Worm (Caenorhabditis elegans) whole organism, L4 larva: ENCODE measurements around the gene F53F8.7.

Experiments
- F10B5.3 ChIP-seq: sonication (generic microtip); optimal IDR thresholded peaks from 2 replicates; lab custom pipeline; 2016; ENCODE audit warnings: mild to moderate bottlenecking, missing genetic modification characterization, missing compliant biosample characterization
- Y105C5A.15 ChIP-seq: fragments of 200-800 bp; sonication (Bioruptor generic); IDR thresholded peaks from 2 replicates; pipeline ENCODE4 v1.3.6; 2022; ENCODE audit warnings: missing genetic modification characterization, missing compliant biosample characterization
- Y5F2A.4 ChIP-seq: fragments of 200-800 bp; sonication (Bioruptor generic); optimal IDR thresholded peaks from 2 replicates; lab custom pipeline; 2018; ENCODE audit warnings: mild to moderate bottlenecking, missing genetic modification characterization, missing compliant biosample characterization
- Y75B8A.6 ChIP-seq: fragments of 200-800 bp; sonication (Bioruptor generic); IDR thresholded peaks from 2 replicates; pipeline ENCODE4 v1.3.6; 2022; ENCODE audit warnings: missing genetic modification reagents, missing genetic modification characterization, missing compliant biosample characterization
- ZK337.2 ChIP-seq: fragments of 200-800 bp; sonication (Bioruptor generic); IDR thresholded peaks from 2 replicates; pipeline ENCODE4 v1.3.6; 2022; ENCODE audit warnings: missing genetic modification reagents, missing genetic modification characterization, missing compliant biosample characterization
- ama-1 ChIP-seq: fragments of 150-350 bp; optimal IDR thresholded peaks from 2 replicates; lab custom pipeline; 2014; ENCODE audit warnings: inconsistent platforms, mixed read lengths
- attf-4 ChIP-seq: sonication (generic microtip); optimal IDR thresholded peaks from 3 replicates; lab custom pipeline; 2017; ENCODE audit warnings: missing biosample characterization, missing genetic modification characterization
- ceh-20 ChIP-seq: fragments of 200-800 bp; sonication (Bioruptor generic); IDR thresholded peaks from 2 replicates; pipeline ENCODE4 v1.3.6; 2022; ENCODE audit warnings: missing genetic modification reagents, missing genetic modification characterization, missing compliant biosample characterization
- ceh-28 ChIP-seq: fragments of 150-350 bp; optimal IDR thresholded peaks from 2 replicates; lab custom pipeline; 2014; ENCODE audit warnings: missing biosample characterization, missing genetic modification reagents, missing genetic modification characterization
- ceh-62 ChIP-seq: sonication (generic microtip); optimal IDR thresholded peaks from 2 replicates; lab custom pipeline; 2017; ENCODE audit warnings: missing biosample characterization, missing genetic modification characterization
- ces-1 ChIP-seq: fragments of 150-350 bp; sonication (generic microtip); optimal IDR thresholded peaks from 4 replicates; lab custom pipeline; 2014; ENCODE audit warnings: missing biosample characterization, missing genetic modification reagents, missing genetic modification characterization
- ctbp-1 ChIP-seq: fragments of 200-800 bp; sonication (Bioruptor generic); IDR thresholded peaks from 2 replicates; pipeline ENCODE4 v1.3.6; 2022; ENCODE audit warnings: missing genetic modification reagents, missing genetic modification characterization, missing compliant biosample characterization
- daf-16 ChIP-seq, 3 experiments: sonication (generic microtip); optimal IDR thresholded peaks; 2 replicates each; lab custom pipeline; 2016 to 2017; ENCODE audit warnings: missing genetic modification characterization in 3 of 3, missing genetic modification reagents in 3 of 3, mild to moderate bottlenecking in 2 of 3, missing compliant biosample characterization in 2 of 3, missing biosample characterization in 1 of 3, moderate library complexity in 1 of 3
- dmd-6 ChIP-seq: fragments of 200-800 bp; sonication (Bioruptor generic); IDR thresholded peaks from 2 replicates; pipeline ENCODE4 v1.3.6; 2022; ENCODE audit warnings: missing genetic modification reagents, missing genetic modification characterization, missing compliant biosample characterization
- dpl-1 ChIP-seq: fragments of 150-350 bp; optimal IDR thresholded peaks from 2 replicates; lab custom pipeline; 2014; ENCODE audit warnings: missing biosample characterization, missing genetic modification reagents, missing genetic modification characterization
- fkh-10 ChIP-seq: fragments of 150-350 bp; optimal IDR thresholded peaks from 2 replicates; lab custom pipeline; 2014; ENCODE audit warnings: missing biosample characterization, missing genetic modification reagents, missing genetic modification characterization
- hif-1 ChIP-seq, 2 experiments: sonication (generic microtip); optimal IDR thresholded peaks; 2 replicates each; lab custom pipeline; 2016 to 2017; ENCODE audit warnings: missing compliant biosample characterization in 2 of 2, missing genetic modification characterization in 2 of 2, missing genetic modification reagents in 2 of 2, missing genotype in 2 of 2, mild to moderate bottlenecking in 1 of 2
- jun-1 ChIP-seq: fragments of 150-350 bp; optimal IDR thresholded peaks from 2 replicates; lab custom pipeline; 2014; ENCODE audit warnings: missing biosample characterization, missing genetic modification reagents, missing genetic modification characterization
- lin-1 ChIP-seq: fragments of 200-800 bp; sonication (Bioruptor generic); IDR thresholded peaks from 2 replicates; pipeline ENCODE4 v1.3.6; 2022; ENCODE audit warnings: missing genetic modification reagents, missing genetic modification characterization, missing compliant biosample characterization
- lin-29 ChIP-seq: fragments of 200-800 bp; sonication (Bioruptor generic); IDR thresholded peaks from 2 replicates; pipeline ENCODE4 v1.3.6; 2022; ENCODE audit warnings: missing genetic modification reagents, missing genetic modification characterization, missing compliant biosample characterization
- madf-5 ChIP-seq, 2 experiments: fragments of 200-800 bp; sonication (Bioruptor generic); IDR thresholded peaks; 2 replicates each; pipeline ENCODE4 v1.3.6; 2022; ENCODE audit warnings: missing compliant biosample characterization in 2 of 2, missing genetic modification characterization in 2 of 2
- mdl-1 ChIP-seq, 2 experiments: fragments of 150-350 bp in 1 of 2; sonication (generic microtip) in 1 of 2; optimal IDR thresholded peaks; 2 replicates each; lab custom pipeline; 2014 to 2017; ENCODE audit warnings: missing biosample characterization in 2 of 2, missing genetic modification characterization in 2 of 2
- mep-1 ChIP-seq: fragments of 150-350 bp; sonication (generic microtip); optimal IDR thresholded peaks from 3 replicates; lab custom pipeline; 2014; ENCODE audit warnings: missing biosample characterization, missing genetic modification characterization
- mxl-2 ChIP-seq: fragments of 200-800 bp; sonication (Bioruptor generic); conservative IDR thresholded peaks from 2 replicates; pipeline ENCODE4 v1.3.6; 2022; ENCODE audit warnings: missing genetic modification reagents, missing genetic modification characterization, missing compliant biosample characterization
- mxl-3 ChIP-seq: fragments of 200-800 bp; sonication (Bioruptor generic); optimal IDR thresholded peaks from 2 replicates; lab custom pipeline; 2018; ENCODE audit warnings: mild to moderate bottlenecking, missing genetic modification characterization, missing compliant biosample characterization
- nhr-10 ChIP-seq: fragments of 150-350 bp; optimal IDR thresholded peaks from 2 replicates; lab custom pipeline; 2014; ENCODE audit warnings: missing biosample characterization, missing genetic modification characterization
- nhr-102 ChIP-seq: sonication (generic microtip); optimal IDR thresholded peaks from 2 replicates; lab custom pipeline; 2016; ENCODE audit warnings: mild to moderate bottlenecking, missing genetic modification characterization, moderate library complexity, missing compliant biosample characterization
- nhr-11 ChIP-seq: fragments of 150-350 bp; optimal IDR thresholded peaks from 2 replicates; lab custom pipeline; 2014; ENCODE audit warnings: missing biosample characterization, missing genetic modification characterization
- nhr-111 ChIP-seq: fragments of 200-800 bp; sonication (Bioruptor generic); optimal IDR thresholded peaks from 2 replicates; lab custom pipeline; 2018; ENCODE audit warnings: mild to moderate bottlenecking, missing genetic modification characterization, missing compliant biosample characterization
- nhr-28 ChIP-seq: fragments of 150-350 bp; optimal IDR thresholded peaks from 2 replicates; lab custom pipeline; 2014; ENCODE audit warnings: missing biosample characterization, missing genetic modification characterization
- nhr-41 ChIP-seq: fragments of 200-800 bp; sonication (Bioruptor generic); IDR thresholded peaks from 2 replicates; pipeline ENCODE4 v1.3.6; 2022; ENCODE audit warnings: missing genetic modification reagents, missing genetic modification characterization, missing compliant biosample characterization
- nhr-6 ChIP-seq: fragments of 150-350 bp; optimal IDR thresholded peaks from 2 replicates; lab custom pipeline; 2014; ENCODE audit warnings: missing biosample characterization, missing genetic modification characterization
- nhr-76 ChIP-seq: fragments of 150-350 bp; optimal IDR thresholded peaks from 2 replicates; lab custom pipeline; 2014; ENCODE audit warnings: missing biosample characterization, missing genetic modification characterization
- pha-4 ChIP-seq, 2 experiments: fragments of 150-350 bp in 1 of 2; fragments of 200-800 bp in 1 of 2; sonication (Bioruptor generic) in 1 of 2; IDR thresholded peaks in 1 of 2; optimal IDR thresholded peaks in 1 of 2; 2 replicates each; pipeline versions ENCODE4 v1.3.6 to Lab custom; 2014 to 2022; ENCODE audit warnings: missing genetic modification characterization in 2 of 2, missing genetic modification reagents in 2 of 2, missing biosample characterization in 1 of 2, missing compliant biosample characterization in 1 of 2
- rbr-2 ChIP-seq: sonication (generic microtip); optimal IDR thresholded peaks from 2 replicates; lab custom pipeline; 2016; ENCODE audit warnings: missing genotype, missing genetic modification characterization, missing compliant biosample characterization
- set-16 ChIP-seq: fragments of 200-800 bp; sonication (Bioruptor generic); IDR thresholded peaks from 2 replicates; pipeline ENCODE4 v1.3.6; 2022; ENCODE audit warnings: missing genetic modification reagents, missing genetic modification characterization, missing compliant biosample characterization
- spr-1 ChIP-seq: sonication (generic microtip); optimal IDR thresholded peaks from 2 replicates; lab custom pipeline; 2016; ENCODE audit warnings: mild to moderate bottlenecking, missing genetic modification characterization, missing compliant biosample characterization
- spr-3 ChIP-seq: fragments of 200-800 bp; sonication (Bioruptor generic); optimal IDR thresholded peaks from 2 replicates; lab custom pipeline; 2018; ENCODE audit warnings: mild to moderate bottlenecking, missing genetic modification characterization, missing compliant biosample characterization
- tra-1 ChIP-seq: fragments of 200-800 bp; sonication (Bioruptor generic); IDR thresholded peaks from 2 replicates; pipeline ENCODE4 v1.3.6; 2022; ENCODE audit warnings: missing genetic modification reagents, missing genetic modification characterization, missing compliant biosample characterization
- unc-62 ChIP-seq, 3 experiments: fragments of 150-350 bp in 1 of 3; sonication (generic microtip); optimal IDR thresholded peaks in 2 of 3; peaks in 1 of 3; 1 replicate in 1 of 3; 2 replicates in 2 of 3; lab custom pipeline; 2014 to 2017; ENCODE audit warnings: missing biosample characterization in 3 of 3, missing genetic modification characterization in 3 of 3, missing genetic modification reagents in 3 of 3, missing genotype in 1 of 3
- zag-1 ChIP-seq: fragments of 150-350 bp; optimal IDR thresholded peaks from 2 replicates; lab custom pipeline; 2014; ENCODE audit warnings: missing biosample characterization, missing genetic modification characterization
- zfp-3 ChIP-seq: fragments of 200-800 bp; sonication (Bioruptor generic); conservative IDR thresholded peaks from 2 replicates; pipeline ENCODE4 v1.3.6; 2022; ENCODE audit warnings: missing genetic modification reagents, missing genetic modification characterization, missing compliant biosample characterization

F53F8.7 gene

DNA sequence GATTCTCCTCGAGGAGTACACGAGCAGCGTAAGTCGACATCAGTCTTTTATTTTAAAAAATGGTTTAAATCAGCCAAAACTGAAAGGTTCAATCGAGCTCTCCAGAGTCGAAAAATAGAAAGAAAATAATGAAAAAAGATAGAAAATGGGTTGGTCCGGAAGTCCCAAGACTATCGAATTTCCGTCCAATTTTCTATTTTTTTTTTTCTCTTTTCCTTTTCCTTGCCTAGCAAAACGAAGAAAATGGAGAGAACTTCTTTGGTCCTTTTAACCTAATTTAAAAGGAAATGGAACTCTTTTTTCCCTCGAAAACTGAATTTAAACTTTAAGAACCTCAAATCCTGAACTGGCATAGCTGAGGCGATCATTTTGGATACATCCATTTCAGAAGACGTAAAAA lies 41.2 kb upstream of the F53F8.7 start:
- TF ChIP-seq fkh-10 (GFP tag; lab: Kevin White, UChicago) (peak; percentile 68), nhr-41 (GFP tag; lab: Robert Waterston, UW) (no peak), ces-1 (peak; percentile 88), set-16 (no peak), nhr-28 (tag; lab: Kevin White, UChicago) (no peak), ctbp-1 (0 out of 2 replicates have a peak, but pooled peaks have one; percentile 18), lin-29 (no peak), pha-4 (GFP tag; IDR thresholded peaks at IDR 0.05; lab: Robert Waterston, UW) (no peak), pha-4 (tag; optimal IDR thresholded peaks at IDR 0.05; lab: Kevin White, UChicago) (no peak)

DNA sequence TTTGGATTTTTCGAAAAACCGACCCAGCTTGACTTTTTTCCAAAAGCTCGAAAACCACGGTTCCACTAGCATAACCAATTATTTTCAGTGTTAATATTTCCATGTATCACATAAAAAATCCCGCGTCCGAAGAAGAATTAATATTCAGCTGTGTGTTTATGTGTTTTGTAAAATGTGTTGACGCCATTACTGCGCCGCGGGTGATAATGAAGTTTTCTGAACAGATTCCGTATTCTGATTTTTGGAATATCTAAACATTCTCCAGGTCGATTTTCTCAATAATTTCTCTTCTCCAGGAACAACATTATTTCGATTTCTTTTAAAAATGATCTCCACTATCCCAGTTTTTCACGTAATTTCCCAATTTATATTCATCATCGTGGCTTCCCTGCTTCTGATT lies 36.5 kb upstream of the F53F8.7 start, which contains the start of gene srxa-6:
srxa-6 (plus strand) TSS at position 301 of the 400 bp plus-strand sequence.
- TF ChIP-seq mxl-3 (GFP tag; lab: Kevin White, UChicago) (no peak), nhr-102 (tag; lab: Kevin White, UChicago) (no peak), spr-3 (GFP tag; lab: Kevin White, UChicago) (no peak), F10B5.3 (tag; lab: Kevin White, UChicago) (no peak), attf-4 (tag; lab: Kevin White, UChicago) (no peak), hif-1 (tag; optimal IDR thresholded peaks at IDR 0.05; lab: Kevin White, UChicago) (no peak), mxl-2 (GFP tag; lab: Robert Waterston, UW) (no peak), jun-1 (tag; lab: Kevin White, UChicago) (no peak), Y5F2A.4 (GFP tag; lab: Kevin White, UChicago) (no peak)

- TF ChIP-seq ZK337.2 (GFP tag; lab: Robert Waterston, UW): no peak
- TF ChIP-seq unc-62 (GFP tag; optimal IDR thresholded peaks at IDR 0.05 in 1 of 2; lab: Kevin White, UChicago): peak in 1 of 2 experiments; percentile 2
- TF ChIP-seq unc-62 (tag; optimal IDR thresholded peaks at IDR 0.05; lab: Kevin White, UChicago): no peak
Observed at ce11 chrV:20731787-20732186, 33.6 kb upstream of the F53F8.7 start, which contains the start of gene srxa-1. srxa-1 (plus strand) TSS chrV:20732087.

DNA sequence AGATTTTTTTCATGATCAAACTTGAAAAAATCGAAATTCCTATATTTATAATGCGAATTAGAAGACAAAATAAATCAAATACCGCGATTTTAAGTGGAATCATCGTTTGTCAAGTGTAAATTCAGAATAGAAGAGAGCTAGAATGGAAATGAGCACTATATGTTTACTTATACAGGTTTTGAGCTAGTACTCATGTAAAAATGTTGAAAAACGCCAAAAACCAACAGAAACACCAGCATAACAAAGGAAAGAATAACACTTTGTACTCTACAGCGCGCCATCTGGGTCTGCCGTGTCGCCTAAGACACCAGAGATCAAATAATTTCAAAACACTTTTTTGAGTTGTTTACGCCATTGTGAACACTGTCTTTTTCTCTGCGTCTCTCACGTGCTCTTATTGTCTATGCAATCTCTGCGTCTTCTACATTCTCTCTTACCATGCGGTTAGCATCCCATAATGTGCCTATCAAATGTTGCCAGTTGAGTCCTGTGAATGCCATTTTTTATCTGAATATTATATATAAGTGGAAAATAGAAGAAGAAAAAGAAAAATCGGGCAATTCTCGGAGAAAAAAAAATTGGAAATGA lies 30.7 kb upstream of the F53F8.7 start, which contains the start of gene ipla-3:
ipla-3 (minus strand) TSS at position 510 of the 588 bp plus-strand sequence.
- TF ChIP-seq ceh-20: peak; percentile 26; the same call in 1 of the 2 replicates
- peak; percentile 74 to 93 for TF ChIP-seq mdl-1 (tag; optimal IDR thresholded peaks at IDR 0.05; lab: Kevin White, UChicago)
- TF ChIP-seq dpl-1 (GFP tag; lab: Kevin White, UChicago): peak; percentile 54
- peak; percentile 77 to 97 for TF ChIP-seq daf-16 (GFP tag; optimal IDR thresholded peaks at IDR 0.05; lab: Kevin White, UChicago)
- TF ChIP-seq daf-16 (tag; optimal IDR thresholded peaks at IDR 0.05; lab: Kevin White, UChicago): peak; percentile 99
- peak; percentile 46 for TF ChIP-seq nhr-76 (tag; lab: Kevin White, UChicago)
- TF ChIP-seq madf-5 (GFP tag; IDR thresholded peaks at IDR 0.05; lab: Robert Waterston, UW): no peak
- TF ChIP-seq jun-1 (tag; lab: Kevin White, UChicago): peak; percentile 50
- TF ChIP-seq nhr-111: no peak
- peak; percentile 58; the same call in 1 of the 2 replicates for TF ChIP-seq lin-1 (GFP tag; lab: Robert Waterston, UW)
- peak; percentile 84 for TF ChIP-seq nhr-28 (tag; lab: Kevin White, UChicago)
- TF ChIP-seq nhr-10 (tag; lab: Kevin White, UChicago): peak; percentile 12
- no peak for TF ChIP-seq ceh-28 (tag; lab: Kevin White, UChicago)
- TF ChIP-seq rbr-2 (tag; lab: Kevin White, UChicago): peak; percentile 62
- no peak for TF ChIP-seq nhr-41 (GFP tag; lab: Robert Waterston, UW)
- TF ChIP-seq Y105C5A.15 (GFP tag; lab: Robert Waterston, UW): no peak
- TF ChIP-seq dmd-6 (GFP tag; lab: Robert Waterston, UW): peak; percentile 97
- TF ChIP-seq hif-1 (tag; optimal IDR thresholded peaks at IDR 0.05; lab: Kevin White, UChicago): peak in 1 of 2 experiments; percentile 48
- TF ChIP-seq nhr-11 (tag; lab: Kevin White, UChicago): peak; percentile 22
- peak; percentile 38 for TF ChIP-seq spr-1 (tag; lab: Kevin White, UChicago)
- TF ChIP-seq nhr-6 (tag; lab: Kevin White, UChicago): peak; percentile 95
- peak in 1 of 2 experiments; percentile 84 for TF ChIP-seq unc-62 (GFP tag; optimal IDR thresholded peaks at IDR 0.05 in 1 of 2; lab: Kevin White, UChicago)
- no peak for TF ChIP-seq unc-62 (tag; optimal IDR thresholded peaks at IDR 0.05; lab: Kevin White, UChicago)
- TF ChIP-seq zfp-3 (GFP tag; lab: Robert Waterston, UW): peak; percentile 65; the same call in 1 of the 2 replicates
- TF ChIP-seq tra-1 (GFP tag; lab: Robert Waterston, UW): 0 out of 2 replicates have a peak, but pooled peaks have one; percentile 37
- no peak for TF ChIP-seq set-16
- peak; percentile 69 for TF ChIP-seq mep-1 (tag; lab: Kevin White, UChicago)
- no peak for TF ChIP-seq Y75B8A.6 (GFP tag; lab: Robert Waterston, UW)
- no peak for TF ChIP-seq Y5F2A.4 (GFP tag; lab: Kevin White, UChicago)
- no peak for TF ChIP-seq zag-1 (tag; lab: Kevin White, UChicago)
- no peak for TF ChIP-seq ceh-62 (tag; lab: Kevin White, UChicago)
- TF ChIP-seq ama-1 (lab: Kevin White, UChicago): no peak
